Worm (Caenorhabditis elegans) whole organism, L2 larva: ENCODE results near the gene oac-55.

Experiments used
- C34F6.9 ChIP-seq: fragments of 150-350 bp; optimal IDR thresholded peaks from 2 replicates; lab custom pipeline; 2014; ENCODE audit warnings: missing biosample characterization, missing genetic modification characterization
- F13H6.1 ChIP-seq: sonication (generic microtip); optimal IDR thresholded peaks from 2 replicates; lab custom pipeline; 2016; ENCODE audit warnings: missing genetic modification characterization, missing compliant biosample characterization
- R02D3.7 ChIP-seq: fragments of 150-350 bp; optimal IDR thresholded peaks from 2 replicates; lab custom pipeline; 2014; ENCODE audit warnings: missing biosample characterization, missing genetic modification characterization
- Y55F3AM.14 ChIP-seq: fragments of 200-800 bp; sonication (Bioruptor generic); optimal IDR thresholded peaks from 2 replicates; lab custom pipeline; 2018; ENCODE audit warnings: mild to moderate bottlenecking, missing genetic modification characterization, missing compliant biosample characterization
- ama-1 ChIP-seq: fragments of 150-350 bp; optimal IDR thresholded peaks from 2 replicates; lab custom pipeline; 2018; ENCODE audit warnings: inconsistent platforms
- blmp-1 ChIP-seq: sonication (generic microtip); optimal IDR thresholded peaks from 2 replicates; lab custom pipeline; 2017; ENCODE audit warnings: missing genetic modification characterization, mild to moderate bottlenecking, missing compliant biosample characterization, antibody characterized with exemption, moderate library complexity; ENCODE audit not compliant: insufficient read depth
- ceh-16 ChIP-seq: fragments of 150-350 bp; optimal IDR thresholded peaks from 2 replicates; lab custom pipeline; 2014; ENCODE audit warnings: missing biosample characterization, missing genetic modification characterization
- ceh-82 ChIP-seq: fragments of 150-350 bp; optimal IDR thresholded peaks from 2 replicates; lab custom pipeline; 2014; ENCODE audit warnings: missing biosample characterization, missing genetic modification characterization
- crh-2 ChIP-seq: sonication (generic microtip); optimal IDR thresholded peaks from 2 replicates; lab custom pipeline; 2017; ENCODE audit warnings: missing biosample characterization, missing genetic modification characterization
- dmd-4 ChIP-seq: sonication (generic microtip); optimal IDR thresholded peaks from 2 replicates; lab custom pipeline; 2017; ENCODE audit warnings: missing biosample characterization, missing genetic modification characterization
- egl-27 ChIP-seq: sonication (generic microtip); optimal IDR thresholded peaks from 3 replicates; lab custom pipeline; 2017; ENCODE audit warnings: missing biosample characterization, missing genetic modification reagents, missing genetic modification characterization
- elt-1 ChIP-seq: fragments of 150-350 bp; optimal IDR thresholded peaks from 2 replicates; lab custom pipeline; 2014; ENCODE audit warnings: missing biosample characterization, missing genetic modification characterization
- fos-1 ChIP-seq: fragments of 150-350 bp; optimal IDR thresholded peaks from 2 replicates; lab custom pipeline; 2014; ENCODE audit warnings: missing biosample characterization, missing genetic modification characterization
- gmeb-1 ChIP-seq: fragments of 150-350 bp; optimal IDR thresholded peaks from 2 replicates; lab custom pipeline; 2014; ENCODE audit warnings: missing biosample characterization, missing genetic modification characterization
- lin-11 ChIP-seq: fragments of 150-350 bp; sonication (generic microtip); optimal IDR thresholded peaks from 2 replicates; lab custom pipeline; 2014; ENCODE audit warnings: missing biosample characterization, missing genetic modification characterization, inconsistent platforms, mixed read lengths
- lin-13 ChIP-seq: fragments of 150-350 bp; optimal IDR thresholded peaks from 2 replicates; lab custom pipeline; 2014; ENCODE audit warnings: missing biosample characterization, missing genetic modification reagents, missing genetic modification characterization
- lin-39 ChIP-seq: fragments of 150-350 bp; optimal IDR thresholded peaks from 2 replicates; lab custom pipeline; 2014; ENCODE audit warnings: missing biosample characterization, missing genetic modification reagents, missing genetic modification characterization
- lsy-2 ChIP-seq, 2 experiments: fragments of 150-350 bp in 1 of 2; sonication (generic microtip) in 1 of 2; optimal IDR thresholded peaks; 2 replicates each; lab custom pipeline; 2014 to 2017; ENCODE audit warnings: missing biosample characterization in 2 of 2, missing genetic modification characterization in 2 of 2
- mab-5 ChIP-seq: fragments of 150-350 bp; optimal IDR thresholded peaks from 2 replicates; lab custom pipeline; 2014; ENCODE audit warnings: missing biosample characterization, missing genetic modification characterization
- mbf-1 ChIP-seq: sonication (generic microtip); optimal IDR thresholded peaks from 2 replicates; lab custom pipeline; 2017; ENCODE audit warnings: missing biosample characterization, missing genetic modification characterization
- mdl-1 ChIP-seq, 2 experiments: fragments of 150-350 bp in 1 of 2; sonication (generic microtip) in 1 of 2; optimal IDR thresholded peaks; 2 replicates each; lab custom pipeline; 2017; ENCODE audit warnings: missing biosample characterization in 2 of 2, missing genetic modification characterization in 2 of 2
- nhr-12 ChIP-seq: fragments of 150-350 bp; optimal IDR thresholded peaks from 2 replicates; lab custom pipeline; 2014; ENCODE audit warnings: missing biosample characterization, missing genetic modification characterization
- nhr-129 ChIP-seq: fragments of 150-350 bp; optimal IDR thresholded peaks from 2 replicates; lab custom pipeline; 2014; ENCODE audit warnings: missing biosample characterization, missing genetic modification characterization
- nhr-21 ChIP-seq: fragments of 150-350 bp; optimal IDR thresholded peaks from 2 replicates; lab custom pipeline; 2014; ENCODE audit warnings: missing biosample characterization, missing genetic modification characterization
- nhr-237 ChIP-seq: fragments of 150-350 bp; optimal IDR thresholded peaks from 2 replicates; lab custom pipeline; 2014; ENCODE audit warnings: missing biosample characterization, missing genetic modification characterization
- nhr-25 ChIP-seq: fragments of 150-350 bp; sonication (generic microtip); optimal IDR thresholded peaks from 3 replicates; lab custom pipeline; 2014; ENCODE audit warnings: missing biosample characterization, missing genetic modification characterization
- nhr-6 ChIP-seq: fragments of 150-350 bp; optimal IDR thresholded peaks from 2 replicates; lab custom pipeline; 2014; ENCODE audit warnings: missing biosample characterization, missing genetic modification characterization
- nhr-77 ChIP-seq: fragments of 150-350 bp; optimal IDR thresholded peaks from 2 replicates; lab custom pipeline; 2014; ENCODE audit warnings: missing biosample characterization, missing genetic modification characterization
- peb-1 ChIP-seq: fragments of 150-350 bp; optimal IDR thresholded peaks from 2 replicates; lab custom pipeline; 2014; ENCODE audit warnings: missing biosample characterization, missing genetic modification characterization
- sem-4 ChIP-seq: fragments of 150-350 bp; optimal IDR thresholded peaks from 2 replicates; lab custom pipeline; 2014; ENCODE audit warnings: missing biosample characterization, missing genetic modification reagents, missing genetic modification characterization
- sma-3 ChIP-seq: sonication (generic microtip); optimal IDR thresholded peaks from 2 replicates; lab custom pipeline; 2016; ENCODE audit warnings: missing genetic modification reagents, missing genetic modification characterization, missing compliant biosample characterization
- sma-9 ChIP-seq, 2 experiments: fragments of 150-350 bp in 1 of 2; sonication (generic microtip) in 1 of 2; optimal IDR thresholded peaks; 2 replicates each; lab custom pipeline; 2014 to 2016; ENCODE audit warnings: missing genetic modification characterization in 2 of 2, mild to moderate bottlenecking in 1 of 2, missing biosample characterization in 1 of 2, missing compliant biosample characterization in 1 of 2, missing genetic modification reagents in 1 of 2, moderate library complexity in 1 of 2
- snpc-4 ChIP-seq: fragments of 150-350 bp; optimal IDR thresholded peaks from 2 replicates; lab custom pipeline; 2014; ENCODE audit warnings: missing biosample characterization, missing genetic modification characterization
- unc-39 ChIP-seq: fragments of 150-350 bp; optimal IDR thresholded peaks from 2 replicates; lab custom pipeline; 2014; ENCODE audit warnings: missing biosample characterization, missing genetic modification characterization
- unc-55 ChIP-seq: fragments of 150-350 bp; sonication (generic microtip); optimal IDR thresholded peaks from 3 replicates; lab custom pipeline; 2014; ENCODE audit warnings: missing biosample characterization, missing genetic modification reagents, missing genetic modification characterization
- unc-62 ChIP-seq: fragments of 150-350 bp; optimal IDR thresholded peaks from 2 replicates; lab custom pipeline; 2014; ENCODE audit warnings: missing biosample characterization, missing genetic modification reagents, missing genetic modification characterization
- zag-1 ChIP-seq: fragments of 150-350 bp; optimal IDR thresholded peaks from 2 replicates; lab custom pipeline; 2014; ENCODE audit warnings: missing biosample characterization, missing genetic modification characterization
- ztf-1 ChIP-seq: fragments of 200-800 bp; sonication (Bioruptor generic); conservative IDR thresholded peaks from 2 replicates; pipeline ENCODE4 v1.3.6; 2022; ENCODE audit warnings: missing genetic modification characterization, missing compliant biosample characterization
- ztf-11 ChIP-seq: sonication (generic microtip); optimal IDR thresholded peaks from 2 replicates; lab custom pipeline; 2017; ENCODE audit warnings: missing biosample characterization, missing genetic modification characterization
- ztf-4 ChIP-seq: fragments of 150-350 bp; optimal IDR thresholded peaks from 2 replicates; lab custom pipeline; 2014; ENCODE audit warnings: missing biosample characterization, missing genetic modification characterization

oac-55 gene

ce11 chrV:3739302-3739701, 21.6 kb upstream of the oac-55 start, which contains the start of gene hpo-36:
hpo-36 (minus strand) TSS chrV:3739402.
- TF ChIP-seq R02D3.7 (tag; lab: Kevin White, UChicago): no peak

DNA sequence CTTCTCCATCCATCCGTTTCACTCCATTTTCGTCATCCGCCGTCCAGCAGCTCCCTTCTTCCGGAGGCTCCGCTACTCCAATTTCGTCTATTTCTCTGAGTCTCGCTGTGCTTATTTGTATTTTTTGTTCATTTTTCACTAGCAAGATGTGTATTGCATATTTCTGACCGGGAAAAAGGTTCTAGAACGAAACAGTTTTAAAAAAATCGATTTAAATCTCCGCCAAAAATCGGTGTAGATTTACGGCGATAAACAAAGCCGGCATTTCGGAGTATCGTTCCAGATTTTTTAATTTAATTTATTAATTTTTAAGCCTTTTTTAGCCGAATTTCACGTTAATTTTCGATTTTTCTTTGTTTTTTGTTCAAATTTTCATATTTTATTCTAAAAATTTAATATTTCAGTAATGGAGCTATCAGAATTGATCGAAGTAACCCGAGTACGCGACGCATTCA, 17.7 kb upstream of the oac-55 start, which contains the start of gene mtm-9:
Gene mtm-9 (plus strand): TSS at position 405 of the 455 bp plus-strand sequence.
- TF ChIP-seq crh-2 (tag; lab: Kevin White, UChicago) (peak; percentile 51), nhr-12 (tag; lab: Kevin White, UChicago) (no peak), nhr-21 (peak; percentile 15), lsy-2 (tag; optimal IDR thresholded peaks at IDR 0.05; lab: Kevin White, UChicago) (peak; percentile 9 to 58), gmeb-1 (tag; lab: Kevin White, UChicago) (peak; percentile 96), nhr-25 (tag; lab: Kevin White, UChicago) (peak; percentile 24), R02D3.7 (tag; lab: Kevin White, UChicago) (peak; percentile 92), nhr-129 (tag; lab: Kevin White, UChicago) (peak; percentile 12), C34F6.9 (tag; lab: Kevin White, UChicago) (peak; percentile 52), sma-3 (no peak), ceh-16 (tag; lab: Kevin White, UChicago) (no peak), lin-13 (GFP tag; lab: Kevin White, UChicago) (peak; percentile 21), mbf-1 (tag; lab: Kevin White, UChicago) (no peak), dmd-4 (tag; lab: Kevin White, UChicago) (no peak), ceh-82 (no peak), elt-1 (tag; lab: Kevin White, UChicago) (no peak), unc-55 (peak; percentile 76)

- no peak for TF ChIP-seq nhr-237 (tag; lab: Kevin White, UChicago)
- TF ChIP-seq mab-5 (tag; lab: Kevin White, UChicago): no peak
- TF ChIP-seq nhr-12 (tag; lab: Kevin White, UChicago): no peak
- TF ChIP-seq egl-27 (tag; lab: Kevin White, UChicago): no peak
- TF ChIP-seq mdl-1 (tag; optimal IDR thresholded peaks at IDR 0.05; lab: Kevin White, UChicago): no peak
Observed at ce11 chrV:3750328-3750727, 10.6 kb upstream of the oac-55 start.

ce11 chrV:3756887-3757286, 4.1 kb upstream of the oac-55 start, which contains the start of gene gid-7:
gid-7 (minus strand) TSS chrV:3757074.
- TF ChIP-seq lin-39: no peak
- TF ChIP-seq ztf-4 (tag; lab: Kevin White, UChicago): no peak
- no peak for TF ChIP-seq mbf-1 (tag; lab: Kevin White, UChicago)
- no peak for TF ChIP-seq ztf-11 (tag; lab: Kevin White, UChicago)
- TF ChIP-seq crh-2 (tag; lab: Kevin White, UChicago): peak; percentile 44
- TF ChIP-seq lsy-2 (tag; optimal IDR thresholded peaks at IDR 0.05; lab: Kevin White, UChicago): peak in 1 of 2 experiments; percentile 43
- TF ChIP-seq ceh-82: no peak
- no peak for TF ChIP-seq ama-1
- TF ChIP-seq unc-55: peak; percentile 28
- TF ChIP-seq C34F6.9 (tag; lab: Kevin White, UChicago): peak; percentile 46
- TF ChIP-seq blmp-1 (tag; lab: Kevin White, UChicago): no peak
- TF ChIP-seq unc-62: no peak
- peak; percentile 44 for TF ChIP-seq F13H6.1 (tag; lab: Kevin White, UChicago)
- TF ChIP-seq nhr-12 (tag; lab: Kevin White, UChicago): no peak
- peak; percentile 38 for TF ChIP-seq nhr-25 (tag; lab: Kevin White, UChicago)
- TF ChIP-seq gmeb-1 (tag; lab: Kevin White, UChicago): peak; percentile 41
- TF ChIP-seq dmd-4 (tag; lab: Kevin White, UChicago): no peak
- TF ChIP-seq nhr-21: peak; percentile 18
- no peak for TF ChIP-seq fos-1 (tag; lab: Kevin White, UChicago)
- TF ChIP-seq mdl-1 (tag; optimal IDR thresholded peaks at IDR 0.05; lab: Kevin White, UChicago): no peak
- TF ChIP-seq ztf-1: no peak

ce11 chrV:3759419-3759915, 1.5 kb upstream of the oac-55 start, which contains the start of gene chk-1:
chk-1 (minus strand) TSS chrV:3759469.
- TF ChIP-seq nhr-21 (peak; percentile 42), unc-39 (tag; lab: Kevin White, UChicago) (no peak), egl-27 (tag; lab: Kevin White, UChicago) (no peak), nhr-6 (no peak), ztf-4 (tag; lab: Kevin White, UChicago) (peak; percentile 6), Y55F3AM.14 (no peak), unc-55 (peak; percentile 82), peb-1 (tag; lab: Kevin White, UChicago) (no peak), sma-9 (GFP tag; optimal IDR thresholded peaks at IDR 0.05; lab: Kevin White, UChicago) (peak; percentile 59), sma-9 (tag; optimal IDR thresholded peaks at IDR 0.05; lab: Kevin White, UChicago) (no peak), zag-1 (no peak), lin-39 (no peak), ztf-1 (no peak), R02D3.7 (tag; lab: Kevin White, UChicago) (peak; percentile 90), nhr-77 (tag; lab: Kevin White, UChicago) (no peak), F13H6.1 (tag; lab: Kevin White, UChicago) (peak; percentile 49), snpc-4 (tag; lab: Kevin White, UChicago) (peak; percentile 41), fos-1 (tag; lab: Kevin White, UChicago) (peak; percentile 54), sem-4 (no peak), crh-2 (tag; lab: Kevin White, UChicago) (peak; percentile 69), ceh-16 (tag; lab: Kevin White, UChicago) (no peak), ceh-82 (no peak), mbf-1 (tag; lab: Kevin White, UChicago) (no peak), C34F6.9 (tag; lab: Kevin White, UChicago) (peak; percentile 81), nhr-25 (tag; lab: Kevin White, UChicago) (peak; percentile 61), dmd-4 (tag; lab: Kevin White, UChicago) (no peak), sma-3 (peak; percentile 54), lin-11 (peak; percentile 40)
